Worm (Caenorhabditis elegans): ENCODE results near the gene F09C6.15.

ce11 chrV:16848498-16848897, 45.0 kb upstream of the F09C6.15 start, which contains the start of the genes clec-36 and clec-26:
- no peak for TF ChIP-seq mcd-1 (GFP tag; IDR thresholded peaks at IDR 0.05)
- no peak for TF ChIP-seq F57C9.4 (tag; optimal IDR thresholded peaks at IDR 0.05)
- TF ChIP-seq ama-1 (optimal IDR thresholded peaks at IDR 0.05) = no peak
- TF ChIP-seq ama-1 (GFP tag; optimal IDR thresholded peaks at IDR 0.05) = no peak
- TF ChIP-seq sea-2 (GFP tag; IDR thresholded peaks at IDR 0.05) = no peak
- TF ChIP-seq cebp-1 (GFP tag; IDR thresholded peaks at IDR 0.05) = no peak
- TF ChIP-seq cebp-1 (tag; optimal IDR thresholded peaks at IDR 0.05) = no peak
- TF ChIP-seq F23B12.7 (tag; optimal IDR thresholded peaks at IDR 0.05; ENCODE audit: insufficient read depth) = no peak

Measured in whole organism, young adult.